Fruit fly (Drosophila melanogaster) whole organism, embryonic: ENCODE measurements around the gene CG18748.

ENCODE experiments used
- B-H2 ChIP-seq: fragments of 200-800 bp; sonication (Bioruptor generic); optimal IDR thresholded peaks from 2 replicates; lab custom pipeline; 2018; ENCODE audit warnings: missing biosample characterization, mild to moderate bottlenecking, missing genetic modification characterization
- BEAF-32 ChIP-seq: fragments of 200-800 bp; sonication (Bioruptor generic); optimal IDR thresholded peaks from 3 replicates; lab custom pipeline; 2017; ENCODE audit warnings: missing biosample characterization, missing genetic modification characterization, mild to moderate bottlenecking, moderate library complexity, missing genetic modification reagents
- CG10321 ChIP-seq: fragments of 200-800 bp; sonication (Bioruptor generic); IDR thresholded peaks from 2 replicates; pipeline ENCODE4 v1.3.6; 2022; ENCODE audit warnings: missing biosample characterization, missing genetic modification characterization
- CG10431 ChIP-seq: fragments of 200-800 bp; sonication (Bioruptor generic); optimal IDR thresholded peaks from 3 replicates; lab custom pipeline; 2018; ENCODE audit warnings: missing biosample characterization, mild to moderate bottlenecking, missing genetic modification characterization
- CG11085 ChIP-seq: fragments of 200-800 bp; sonication (Bioruptor generic); IDR thresholded peaks from 2 replicates; pipeline ENCODE4 v1.3.6; 2022; ENCODE audit warnings: missing biosample characterization, missing genetic modification characterization
- CG11247 ChIP-seq: fragments of 200-800 bp; sonication (Bioruptor generic); IDR thresholded peaks from 2 replicates; pipeline ENCODE4 v1.3.6; 2022; ENCODE audit warnings: missing biosample characterization, missing genetic modification characterization
- CG14050 ChIP-seq: fragments of 200-800 bp; sonication (Bioruptor generic); IDR thresholded peaks from 3 replicates; pipeline ENCODE4 v1.3.6; 2022; ENCODE audit warnings: missing biosample characterization, missing genetic modification characterization
- CG14710 ChIP-seq: fragments of 200-800 bp; sonication (Bioruptor generic); optimal IDR thresholded peaks from 3 replicates; lab custom pipeline; 2019; ENCODE audit warnings: missing biosample characterization, mild to moderate bottlenecking, missing genetic modification characterization, moderate library complexity
- CG15073 ChIP-seq: fragments of 200-800 bp; sonication (Bioruptor generic); optimal IDR thresholded peaks from 2 replicates; lab custom pipeline; 2016; ENCODE audit warnings: missing biosample characterization, missing genetic modification characterization
- CG15479 ChIP-seq: fragments of 200-800 bp; sonication (Bioruptor generic); optimal IDR thresholded peaks from 3 replicates; lab custom pipeline; 2019; ENCODE audit warnings: missing biosample characterization, mild to moderate bottlenecking, missing genetic modification characterization, moderate library complexity
- CG17912 ChIP-seq: fragments of 200-800 bp; sonication (Bioruptor generic); optimal IDR thresholded peaks from 2 replicates; lab custom pipeline; 2018; ENCODE audit warnings: missing biosample characterization, mild to moderate bottlenecking, missing genetic modification characterization
- CG1792 ChIP-seq: fragments of 200-800 bp; sonication (Bioruptor generic); optimal IDR thresholded peaks from 2 replicates; lab custom pipeline; 2016; ENCODE audit warnings: missing biosample characterization, missing genetic modification characterization
- CG2712 ChIP-seq: fragments of 200-800 bp; optimal IDR thresholded peaks from 3 replicates; lab custom pipeline; 2019; ENCODE audit warnings: missing biosample characterization, mild to moderate bottlenecking, missing genetic modification characterization, moderate library complexity
- CG3407 ChIP-seq: fragments of 200-800 bp; sonication (Bioruptor generic); optimal IDR thresholded peaks from 2 replicates; lab custom pipeline; 2018; ENCODE audit warnings: missing biosample characterization, mild to moderate bottlenecking, missing genetic modification characterization
- CG6813 ChIP-seq: fragments of 200-800 bp; sonication (Bioruptor generic); optimal IDR thresholded peaks from 2 replicates; lab custom pipeline; 2017; ENCODE audit warnings: missing biosample characterization, missing genetic modification characterization, mild to moderate bottlenecking, moderate library complexity, missing genetic modification reagents
- CTCF ChIP-seq: fragments of 200-800 bp; sonication (Bioruptor generic); optimal IDR thresholded peaks from 2 replicates; lab custom pipeline; 2017; ENCODE audit warnings: missing biosample characterization, mild to moderate bottlenecking, missing genetic modification characterization, moderate library complexity
- Dad ChIP-seq: fragments of 200-800 bp; sonication (Bioruptor generic); optimal IDR thresholded peaks from 3 replicates; lab custom pipeline; 2016; ENCODE audit warnings: missing biosample characterization, missing genetic modification characterization
- Dbx ChIP-seq: fragments of 200-800 bp; sonication (Bioruptor generic); IDR thresholded peaks from 3 replicates; pipeline ENCODE4 v1.3.6; 2022; ENCODE audit warnings: missing biosample characterization, missing genetic modification characterization
- Fer3 ChIP-seq: fragments of 200-800 bp; sonication (Bioruptor generic); optimal IDR thresholded peaks from 2 replicates; lab custom pipeline; 2018; ENCODE audit warnings: missing biosample characterization, mild to moderate bottlenecking, missing genetic modification characterization, moderate library complexity
- HLH3B ChIP-seq: fragments of 200-800 bp; sonication (Bioruptor generic); IDR thresholded peaks from 2 replicates; pipeline ENCODE4 v1.3.6; 2022; ENCODE audit warnings: missing biosample characterization, missing genetic modification characterization
- Hey ChIP-seq: fragments of 200-800 bp; sonication (Bioruptor generic); optimal IDR thresholded peaks from 3 replicates; lab custom pipeline; 2018; ENCODE audit warnings: missing biosample characterization, mild to moderate bottlenecking, missing genetic modification characterization
- HmgZ ChIP-seq: fragments of 200-800 bp; sonication (Bioruptor generic); optimal IDR thresholded peaks from 2 replicates; lab custom pipeline; 2018; ENCODE audit warnings: missing biosample characterization, mild to moderate bottlenecking, missing genetic modification characterization
- Hr78 ChIP-seq, 2 experiments: fragments of 200-800 bp in 1 of 2; fragments of >200 bp in 1 of 2; sonication (Bioruptor generic) in 1 of 2; optimal IDR thresholded peaks; 2 replicates each; lab custom pipeline; 2017 to 2019; ENCODE audit warnings: missing biosample characterization in 2 of 2, missing genetic modification characterization in 2 of 2, mild to moderate bottlenecking in 1 of 2, moderate library complexity in 1 of 2
- MTF-1 ChIP-seq: fragments of 200-800 bp; sonication (Bioruptor generic); optimal IDR thresholded peaks from 2 replicates; lab custom pipeline; 2018; ENCODE audit warnings: missing biosample characterization, mild to moderate bottlenecking, missing genetic modification characterization, borderline replicate concordance
- Pdp1 ChIP-seq, 2 experiments: fragments of 200-800 bp; sonication (Bioruptor generic); optimal IDR thresholded peaks; 3 replicates each; lab custom pipeline; 2016; ENCODE audit warnings: missing biosample characterization in 2 of 2, missing genetic modification characterization in 2 of 2, mild to moderate bottlenecking in 1 of 2, moderate library complexity in 1 of 2
- Ptx1 ChIP-seq: fragments of 200-800 bp; sonication (Bioruptor generic); IDR thresholded peaks from 2 replicates; pipeline ENCODE4 v1.3.6; 2022; ENCODE audit warnings: missing biosample characterization, missing genetic modification characterization
- ara ChIP-seq: fragments of 200-800 bp; sonication (Bioruptor generic); IDR thresholded peaks from 2 replicates; pipeline ENCODE4 v1.3.6; 2022; ENCODE audit warnings: missing biosample characterization, missing genetic modification characterization
- crc ChIP-seq: fragments of 200-800 bp; sonication (Bioruptor generic); optimal IDR thresholded peaks from 2 replicates; lab custom pipeline; 2016; ENCODE audit warnings: missing biosample characterization, missing genetic modification characterization
- eyg ChIP-seq: fragments of 200-800 bp; sonication (Bioruptor generic); optimal IDR thresholded peaks from 3 replicates; lab custom pipeline; 2016; ENCODE audit warnings: missing biosample characterization, missing genetic modification characterization
- grn ChIP-seq: fragments of 200-800 bp; sonication (Bioruptor generic); optimal IDR thresholded peaks from 3 replicates; lab custom pipeline; 2017; ENCODE audit warnings: missing biosample characterization, missing genetic modification characterization
- h ChIP-seq: fragments of >200 bp; optimal IDR thresholded peaks from 2 replicates; lab custom pipeline; 2017
- ken ChIP-seq: fragments of 200-800 bp; sonication (Bioruptor generic); IDR thresholded peaks from 3 replicates; pipeline ENCODE4 v1.3.6; 2022; ENCODE audit warnings: missing biosample characterization, missing genetic modification characterization
- mld ChIP-seq: fragments of 200-800 bp; sonication (Bioruptor generic); IDR thresholded peaks from 3 replicates; pipeline ENCODE4 v1.3.6; 2022; ENCODE audit warnings: missing biosample characterization, missing genetic modification characterization; ENCODE audit not compliant: partially characterized antibody
- pan ChIP-seq, 4 experiments: fragments of >200 bp in 3 of 4; fragments of 200-800 bp in 1 of 4; sonication (Bioruptor generic) in 1 of 4; optimal IDR thresholded peaks in 3 of 4; IDR thresholded peaks in 1 of 4; 2 replicates each; pipeline versions ENCODE4 v1.3.6 to Lab custom; 2017 to 2022; ENCODE audit warnings: missing biosample characterization in 2 of 4, missing genetic modification characterization in 2 of 4, mixed read lengths in 1 of 4
- scrt ChIP-seq: fragments of 200-800 bp; sonication (Bioruptor generic); optimal IDR thresholded peaks from 2 replicates; lab custom pipeline; 2018; ENCODE audit warnings: missing biosample characterization, mild to moderate bottlenecking, missing genetic modification characterization, moderate library complexity
- sim ChIP-seq: fragments of 200-800 bp; sonication (Bioruptor generic); IDR thresholded peaks from 2 replicates; pipeline ENCODE4 v1.3.6; 2022; ENCODE audit warnings: missing biosample characterization, missing genetic modification characterization
- slp2 ChIP-seq: fragments of 200-800 bp; sonication (Bioruptor generic); optimal IDR thresholded peaks from 2 replicates; lab custom pipeline; 2016; ENCODE audit warnings: missing biosample characterization, missing genetic modification characterization
- so ChIP-seq: fragments of 200-800 bp; sonication (Bioruptor generic); IDR thresholded peaks from 3 replicates; pipeline ENCODE4 v1.3.6; 2022; ENCODE audit warnings: missing biosample characterization, missing genetic modification characterization
- sqz ChIP-seq: fragments of 200-800 bp; sonication (Bioruptor generic); optimal IDR thresholded peaks from 3 replicates; lab custom pipeline; 2018; ENCODE audit warnings: missing biosample characterization, mild to moderate bottlenecking, missing genetic modification characterization
- tll ChIP-seq, 2 experiments: fragments of 200-800 bp in 1 of 2; fragments of >200 bp in 1 of 2; sonication (Bioruptor generic) in 1 of 2; optimal IDR thresholded peaks; 2 replicates each; lab custom pipeline; 2017 to 2019; ENCODE audit warnings: missing biosample characterization in 2 of 2, missing genetic modification characterization in 2 of 2, mild to moderate bottlenecking in 1 of 2, moderate library complexity in 1 of 2
- toy ChIP-seq: fragments of 200-800 bp; sonication (Bioruptor generic); IDR thresholded peaks from 2 replicates; pipeline ENCODE4 v1.3.6; 2022; ENCODE audit warnings: missing biosample characterization, missing genetic modification characterization
- zf30C ChIP-seq: fragments of 200-800 bp; sonication (Bioruptor generic); optimal IDR thresholded peaks from 3 replicates; lab custom pipeline; 2018; ENCODE audit warnings: missing biosample characterization, mild to moderate bottlenecking, missing genetic modification characterization

The CG18748 gene

dm6 chr3R:7809662-7810621, 22.2 kb upstream of the CG18748 start, which contains the start of the genes CG2993 and sgll (continued):
- peak; percentile 77 for TF ChIP-seq Dad (GFP tag; lab: Kevin White, UChicago)
- no peak for TF ChIP-seq CG10431
- peak; percentile 90 for TF ChIP-seq HLH3B
- peak; percentile 96 for TF ChIP-seq ken (GFP tag; lab: Robert Waterston, UW)
- TF ChIP-seq slp2 (GFP tag; lab: Kevin White, UChicago), result peak; percentile 91
- TF ChIP-seq h (lab: Kevin White, UChicago), result no peak
- TF ChIP-seq CG15479 (GFP tag; lab: Kevin White, UChicago), result no peak
- no peak for TF ChIP-seq sqz
- TF ChIP-seq mld (GFP tag; lab: Robert Waterston, UW), result no peak
- peak; percentile 94 for TF ChIP-seq CG11085
- TF ChIP-seq CG1792 (GFP tag; lab: Kevin White, UChicago), result peak; percentile 84
- peak; percentile 46 for TF ChIP-seq CG6813 (GFP tag; lab: Kevin White, UChicago)
- TF ChIP-seq Pdp1 (GFP tag; optimal IDR thresholded peaks at IDR 0.05; lab: Kevin White, UChicago), result peak; percentile 92
- peak; percentile 57; the same call in 2 of the 3 replicates for TF ChIP-seq so (GFP tag; lab: Robert Waterston, UW)
- peak; percentile 18 for TF ChIP-seq scrt (GFP tag; lab: Kevin White, UChicago)
- TF ChIP-seq Fer3 (tag; lab: Kevin White, UChicago), result peak; percentile 88
- TF ChIP-seq BEAF-32, result peak; percentile 21
- TF ChIP-seq CG3407 (GFP tag; lab: Kevin White, UChicago), result peak; percentile 78
- peak; percentile 39; the same call in 1 of the 2 replicates for TF ChIP-seq toy (GFP tag; lab: Robert Waterston, UW)
- peak; percentile 82 for TF ChIP-seq ara
- TF ChIP-seq tll (GFP tag; optimal IDR thresholded peaks at IDR 0.05; lab: Kevin White, UChicago), result no peak
- TF ChIP-seq Dbx (GFP tag; lab: Robert Waterston, UW), result peak; percentile 96
- peak; percentile 88 for TF ChIP-seq CG2712 (tag; lab: Kevin White, UChicago)
- TF ChIP-seq CG10321, result peak; percentile 52; the same call in 1 of the 2 replicates
- TF ChIP-seq pan (optimal IDR thresholded peaks at IDR 0.05; lab: Kevin White, UChicago), result no peak
- peak in 1 of 2 experiments; percentile 91 for TF ChIP-seq pan (GFP tag; optimal IDR thresholded peaks at IDR 0.05 in 1 of 2, IDR thresholded peaks at IDR 0.05 in 1 of 2)
- peak; percentile 98 for TF ChIP-seq CG11247 (GFP tag; lab: Robert Waterston, UW)

dm6 chr3R:7804332-7804731, 16.6 kb upstream of the CG18748 start, which contains the start of gene CG18268:
TSS of gene CG18268 (minus strand) at chr3R:7804432.
- no peak for TF ChIP-seq CG14050
- no peak for TF ChIP-seq grn (GFP tag; lab: Kevin White, UChicago)
- no peak for TF ChIP-seq CG14710 (tag; lab: Kevin White, UChicago)
- no peak for TF ChIP-seq Hey (tag; lab: Kevin White, UChicago)
- no peak for TF ChIP-seq eyg (GFP tag; lab: Kevin White, UChicago)
- TF ChIP-seq Ptx1, result no peak
- TF ChIP-seq MTF-1, result no peak
- TF ChIP-seq sim (GFP tag; lab: Robert Waterston, UW), result no peak
- TF ChIP-seq HmgZ, result no peak
- TF ChIP-seq B-H2 (GFP tag; lab: Kevin White, UChicago), result no peak
- no peak for TF ChIP-seq CTCF (GFP tag; lab: Kevin White, UChicago)
- no peak for TF ChIP-seq CG17912 (GFP tag; lab: Kevin White, UChicago)
- no peak for TF ChIP-seq Hr78 (GFP tag; optimal IDR thresholded peaks at IDR 0.05; lab: Kevin White, UChicago)
- no peak for TF ChIP-seq CG15073
- no peak for TF ChIP-seq crc (GFP tag; lab: Kevin White, UChicago)
- TF ChIP-seq zf30C (GFP tag; lab: Kevin White, UChicago), result no peak
